Worm (Caenorhabditis elegans) whole organism, L1 larva: Measurements from ENCODE around the gene nhr-44.

ENCODE experiments used
- blmp-1 ChIP-seq: fragments of 150-350 bp; optimal IDR thresholded peaks from 2 replicates; lab custom pipeline; 2014; ENCODE audit warnings: missing biosample characterization, missing genetic modification characterization
- ceh-63 ChIP-seq: fragments of 200-800 bp; sonication (Bioruptor generic); optimal IDR thresholded peaks from 2 replicates; lab custom pipeline; 2018; ENCODE audit warnings: mild to moderate bottlenecking, missing genetic modification characterization, missing compliant biosample characterization
- ces-1 ChIP-seq: fragments of 150-350 bp; optimal IDR thresholded peaks from 2 replicates; lab custom pipeline; 2014; ENCODE audit warnings: missing biosample characterization, missing genetic modification reagents, missing genetic modification characterization
- efl-1 ChIP-seq, 4 experiments: fragments of 150-350 bp; optimal IDR thresholded peaks in 3 of 4; peaks in 1 of 4; 1 replicate in 1 of 4; 2 replicates in 3 of 4; lab custom pipeline; 2014; ENCODE audit warnings: missing biosample characterization in 2 of 4, missing genetic modification characterization in 2 of 4, missing genetic modification reagents in 2 of 4
- egl-13 ChIP-seq: sonication (generic microtip); optimal IDR thresholded peaks from 2 replicates; lab custom pipeline; 2016; ENCODE audit warnings: missing genotype, missing genetic modification reagents, missing genetic modification characterization, missing compliant biosample characterization
- elt-2 ChIP-seq: sonication (generic microtip); optimal IDR thresholded peaks from 2 replicates; lab custom pipeline; 2016; ENCODE audit warnings: missing genetic modification characterization, mild to moderate bottlenecking, inconsistent platforms, missing compliant biosample characterization, missing genetic modification reagents
- fkh-10 ChIP-seq: sonication (generic microtip); optimal IDR thresholded peaks from 2 replicates; lab custom pipeline; 2017; ENCODE audit warnings: missing biosample characterization, missing genetic modification reagents, missing genetic modification characterization
- irx-1 ChIP-seq: sonication (generic microtip); optimal IDR thresholded peaks from 2 replicates; lab custom pipeline; 2016; ENCODE audit warnings: missing genetic modification characterization, missing compliant biosample characterization
- lin-13 ChIP-seq: fragments of 150-350 bp; optimal IDR thresholded peaks from 2 replicates; lab custom pipeline; 2014; ENCODE audit warnings: missing biosample characterization, missing genetic modification reagents, missing genetic modification characterization
- lin-35 ChIP-seq, 2 experiments: fragments of 150-350 bp; optimal IDR thresholded peaks; 2 replicates each; lab custom pipeline; 2014; ENCODE audit warnings: missing biosample characterization in 2 of 2, missing genetic modification characterization in 2 of 2, missing genetic modification reagents in 2 of 2
- lsy-2 ChIP-seq, 2 experiments: fragments of 150-350 bp; optimal IDR thresholded peaks; 2 replicates each; lab custom pipeline; 2014; ENCODE audit warnings: missing biosample characterization in 2 of 2, missing genetic modification characterization in 2 of 2
- mab-9 ChIP-seq: fragments of 200-800 bp; sonication (Bioruptor generic); IDR thresholded peaks from 2 replicates; pipeline ENCODE4 v1.3.6; 2022; ENCODE audit warnings: missing genetic modification reagents, missing genetic modification characterization, missing compliant biosample characterization
- nhr-77 ChIP-seq: fragments of 150-350 bp; optimal IDR thresholded peaks from 2 replicates; lab custom pipeline; 2014; ENCODE audit warnings: missing biosample characterization, missing genetic modification characterization
- rnt-1 ChIP-seq: sonication (generic microtip); optimal IDR thresholded peaks from 2 replicates; lab custom pipeline; 2016; ENCODE audit warnings: mild to moderate bottlenecking, missing genetic modification characterization, moderate library complexity, missing compliant biosample characterization
- tlp-1 ChIP-seq: fragments of 150-350 bp; optimal IDR thresholded peaks from 2 replicates; lab custom pipeline; 2014; ENCODE audit warnings: missing biosample characterization, missing genetic modification characterization
- unc-98 ChIP-seq: fragments of 200-800 bp; sonication (Bioruptor generic); IDR thresholded peaks from 2 replicates; pipeline ENCODE4 v1.3.6; 2022; ENCODE audit warnings: missing genetic modification characterization, missing compliant biosample characterization
- ztf-4 ChIP-seq: fragments of 150-350 bp; optimal IDR thresholded peaks from 2 replicates; lab custom pipeline; 2014; ENCODE audit warnings: missing biosample characterization, missing genetic modification characterization

Gene nhr-44

DNA sequence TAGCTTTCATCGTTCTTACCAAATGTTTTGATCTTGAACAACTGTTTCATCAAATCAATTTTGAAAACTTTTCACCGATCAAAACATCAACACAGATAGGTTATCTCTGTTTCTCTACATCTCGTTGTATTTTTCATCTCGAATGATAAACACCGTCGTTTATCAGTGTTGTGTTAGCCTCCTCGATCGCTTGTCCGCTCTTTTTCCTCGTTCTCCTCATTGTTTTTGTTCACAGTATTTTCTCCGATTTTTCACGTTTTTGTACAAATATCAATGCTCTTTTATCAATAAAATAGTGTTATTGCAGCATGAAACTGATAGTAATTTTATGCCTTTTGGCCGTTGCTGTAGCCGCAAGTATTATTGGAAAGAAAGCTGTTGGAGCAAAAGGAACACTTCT, 41.1 kb downstream of the nhr-44 start, which contains the start of gene ttr-47 (continued):
- TF ChIP-seq lsy-2 (tag; optimal IDR thresholded peaks at IDR 0.05; lab: Kevin White, UChicago) (peak in 1 of 2 experiments; percentile 6), fkh-10 (GFP tag; lab: Kevin White, UChicago) (no peak), ceh-63 (GFP tag; lab: Kevin White, UChicago) (no peak), egl-13 (no peak), ztf-4 (tag; lab: Kevin White, UChicago) (no peak), efl-1 (optimal IDR thresholded peaks at IDR 0.05; lab: Kevin White, UChicago) (no peak), efl-1 (GFP tag; optimal IDR thresholded peaks at IDR 0.05 in 1 of 2; lab: Kevin White, UChicago) (no peak), lin-35 (GFP tag; optimal IDR thresholded peaks at IDR 0.05; lab: Kevin White, UChicago) (no peak), tlp-1 (tag; lab: Kevin White, UChicago) (no peak), rnt-1 (tag; lab: Kevin White, UChicago) (peak; percentile 19), unc-98 (no peak), ces-1 (GFP tag; lab: Kevin White, UChicago) (no peak), blmp-1 (peak; percentile 15), nhr-77 (no peak)
- TF ChIP-seq, all 84 proteins: peak for 9

DNA sequence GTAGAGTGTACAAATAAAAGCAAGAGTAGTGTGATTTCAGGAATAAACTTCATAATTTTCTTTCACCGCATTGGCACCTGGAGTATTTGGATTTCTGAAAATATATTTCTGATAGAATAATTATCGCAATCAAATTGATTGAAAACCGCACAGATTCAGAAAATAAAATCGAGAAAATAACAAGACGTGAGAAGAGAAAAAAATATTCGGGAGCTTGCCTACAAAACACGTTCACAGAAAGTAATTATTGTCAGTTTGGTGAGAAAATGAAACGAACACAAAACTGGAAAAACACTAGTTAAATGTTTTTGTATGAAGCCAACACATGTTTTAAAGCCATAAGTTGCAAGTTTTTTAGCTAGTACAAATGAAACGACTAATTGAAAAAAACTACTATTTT, 50.0 kb downstream of the nhr-44 start, which contains the start of gene mod-1:
mod-1 (minus strand) TSS at position 101 of the 400 bp plus-strand sequence.
- no peak for TF ChIP-seq elt-2 (tag; lab: Kevin White, UChicago)
- no peak for TF ChIP-seq mab-9 (GFP tag; lab: Robert Waterston, UW)
- no peak for TF ChIP-seq unc-98
- TF ChIP-seq irx-1: no peak
- no peak for TF ChIP-seq lin-13 (GFP tag; lab: Kevin White, UChicago)
- TF ChIP-seq, all 84 proteins: peak for 0
